Worm (Caenorhabditis elegans) whole organism, L4 larva: ENCODE data around the gene skr-14.

ENCODE experiments used
- ces-1 ChIP-seq: fragments of 150-350 bp; sonication (generic microtip); optimal IDR thresholded peaks from 4 replicates; lab custom pipeline; 2014; ENCODE audit warnings: missing biosample characterization, missing genetic modification reagents, missing genetic modification characterization
- dmd-8 ChIP-seq: fragments of 200-800 bp; sonication (Bioruptor generic); IDR thresholded peaks from 2 replicates; pipeline ENCODE4 v1.3.6; 2022; ENCODE audit warnings: missing genetic modification characterization, missing compliant biosample characterization
- lin-38 ChIP-seq: fragments of 200-800 bp; sonication (Bioruptor generic); IDR thresholded peaks from 2 replicates; pipeline ENCODE4 v1.3.6; 2022; ENCODE audit warnings: missing genetic modification reagents, missing genetic modification characterization, missing compliant biosample characterization
- nhr-28 ChIP-seq: fragments of 150-350 bp; optimal IDR thresholded peaks from 2 replicates; lab custom pipeline; 2014; ENCODE audit warnings: missing biosample characterization, missing genetic modification characterization
- pha-4 ChIP-seq, 2 experiments: fragments of 150-350 bp in 1 of 2; fragments of 200-800 bp in 1 of 2; sonication (Bioruptor generic) in 1 of 2; IDR thresholded peaks in 1 of 2; optimal IDR thresholded peaks in 1 of 2; 2 replicates each; pipeline versions ENCODE4 v1.3.6 to Lab custom; 2014 to 2022; ENCODE audit warnings: missing genetic modification characterization in 2 of 2, missing genetic modification reagents in 2 of 2, missing biosample characterization in 1 of 2, missing compliant biosample characterization in 1 of 2
- skn-1 ChIP-seq: fragments of 150-350 bp; optimal IDR thresholded peaks from 2 replicates; lab custom pipeline; 2014; ENCODE audit warnings: missing biosample characterization, missing genetic modification characterization
- ztf-11 ChIP-seq: fragments of 150-350 bp; optimal IDR thresholded peaks from 2 replicates; lab custom pipeline; 2014; ENCODE audit warnings: missing biosample characterization, missing genetic modification characterization

DNA sequence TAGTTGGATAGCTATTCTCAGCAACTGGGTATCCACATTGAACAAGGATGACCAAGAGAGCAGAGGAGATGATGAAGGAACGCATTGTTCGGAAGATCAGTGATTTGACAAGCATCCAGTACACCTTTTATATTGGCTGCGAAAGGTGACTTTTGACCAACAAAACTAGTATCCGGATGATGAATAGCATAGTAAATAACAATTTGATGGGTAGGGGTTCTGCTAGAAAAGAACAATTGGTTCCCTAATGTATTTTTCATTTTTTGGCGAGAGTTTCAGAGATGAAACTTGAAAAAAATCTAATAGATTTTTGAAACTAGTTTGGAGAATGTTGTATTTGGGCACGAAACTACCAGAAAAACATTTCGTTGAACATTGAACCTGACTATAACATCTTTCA is 6.8 kb upstream of the skr-14 start, which contains the start of gene Y47D7A.11:
- TF ChIP-seq ztf-11 (tag; lab: Kevin White, UChicago): no peak
- TF ChIP-seq skn-1 (tag; lab: Kevin White, UChicago): no peak
- no peak for TF ChIP-seq nhr-28 (tag; lab: Kevin White, UChicago)
- TF ChIP-seq ces-1: no peak
- no peak for TF ChIP-seq pha-4 (GFP tag; IDR thresholded peaks at IDR 0.05; lab: Robert Waterston, UW)
- TF ChIP-seq pha-4 (tag; optimal IDR thresholded peaks at IDR 0.05; lab: Kevin White, UChicago): no peak
- no peak for TF ChIP-seq dmd-8
- no peak for TF ChIP-seq lin-38
